Fruit fly (Drosophila melanogaster): Measurements from ENCODE around the gene CG5397.

- no peak for TF ChIP-seq Sin3A (optimal IDR thresholded peaks at IDR 0.05)
- TF ChIP-seq Myc (optimal IDR thresholded peaks at IDR 0.05): no peak
- no peak for TF ChIP-seq psq (optimal IDR thresholded peaks at IDR 0.05)
- no peak for TF ChIP-seq h (optimal IDR thresholded peaks at IDR 0.05)
These were observed at the start of gene CG5397 for dm6 chr2L:1239736-1240135.
